Fruit fly (Drosophila melanogaster) whole organism, embryonic: Measurements from ENCODE around the gene Oseg2.

Experiments
- Abd-B ChIP-seq: fragments of 200-800 bp; sonication (Bioruptor generic); optimal IDR thresholded peaks from 2 replicates; lab custom pipeline; 2018; ENCODE audit warnings: missing biosample characterization, mild to moderate bottlenecking, missing genetic modification characterization, moderate library complexity
- BEAF-32 ChIP-seq: fragments of 200-800 bp; sonication (Bioruptor generic); optimal IDR thresholded peaks from 3 replicates; lab custom pipeline; 2017; ENCODE audit warnings: missing biosample characterization, missing genetic modification characterization, mild to moderate bottlenecking, moderate library complexity, missing genetic modification reagents
- Bgb ChIP-seq: fragments of 200-800 bp; sonication (Bioruptor generic); IDR thresholded peaks from 2 replicates; pipeline ENCODE4 v1.3.6; 2022; ENCODE audit warnings: missing biosample characterization, missing genetic modification characterization; ENCODE audit not compliant: partially characterized antibody
- CG11560 ChIP-seq: fragments of 200-800 bp; sonication (Bioruptor generic); IDR thresholded peaks from 3 replicates; pipeline ENCODE4 v1.3.6; 2022; ENCODE audit warnings: missing biosample characterization, missing genetic modification characterization
- CG12236 ChIP-seq: fragments of 200-800 bp; sonication (Bioruptor generic); optimal IDR thresholded peaks from 2 replicates; lab custom pipeline; 2016; ENCODE audit warnings: missing biosample characterization, missing genetic modification characterization
- CG13287 ChIP-seq: fragments of 200-800 bp; sonication (Bioruptor generic); IDR thresholded peaks from 2 replicates; pipeline ENCODE4 v1.3.6; 2022; ENCODE audit warnings: missing biosample characterization, missing genetic modification characterization; ENCODE audit not compliant: partially characterized antibody
- CG14667 ChIP-seq: fragments of 200-800 bp; sonication (Bioruptor generic); IDR thresholded peaks from 2 replicates; pipeline ENCODE4 v1.3.6; 2022; ENCODE audit warnings: missing biosample characterization, missing genetic modification characterization
- CG16813 ChIP-seq: fragments of 200-800 bp; sonication (Bioruptor generic); IDR thresholded peaks from 3 replicates; pipeline ENCODE4 v1.3.6; 2022; ENCODE audit warnings: missing biosample characterization, missing genetic modification characterization; ENCODE audit not compliant: partially characterized antibody
- CG17359 ChIP-seq: fragments of 200-800 bp; sonication (Bioruptor generic); optimal IDR thresholded peaks from 3 replicates; lab custom pipeline; 2018; ENCODE audit warnings: missing biosample characterization, mild to moderate bottlenecking, missing genetic modification characterization, moderate library complexity
- CG18619 ChIP-seq: fragments of 200-800 bp; sonication (Bioruptor generic); optimal IDR thresholded peaks from 3 replicates; lab custom pipeline; 2017; ENCODE audit warnings: missing biosample characterization, mild to moderate bottlenecking, missing genetic modification characterization
- CG18764 ChIP-seq: fragments of 200-800 bp; sonication (Bioruptor generic); optimal IDR thresholded peaks from 3 replicates; lab custom pipeline; 2016; ENCODE audit warnings: missing biosample characterization, missing genetic modification characterization
- CG2199 ChIP-seq: fragments of 200-800 bp; sonication (Bioruptor generic); IDR thresholded peaks from 3 replicates; pipeline ENCODE4 v1.3.6; 2022; ENCODE audit warnings: missing biosample characterization, missing genetic modification characterization
- CG2875 ChIP-seq: fragments of 200-800 bp; sonication (Bioruptor generic); optimal IDR thresholded peaks from 2 replicates; lab custom pipeline; 2017; ENCODE audit warnings: missing biosample characterization, mild to moderate bottlenecking, missing genetic modification characterization, missing genetic modification reagents
- CG31224 ChIP-seq: fragments of 200-800 bp; sonication (Bioruptor generic); IDR thresholded peaks from 2 replicates; pipeline ENCODE4 v1.3.6; 2022; ENCODE audit warnings: missing biosample characterization, missing genetic modification characterization
- CG33213 ChIP-seq: fragments of 200-800 bp; sonication (Bioruptor generic); optimal IDR thresholded peaks from 3 replicates; lab custom pipeline; 2016; ENCODE audit warnings: missing biosample characterization, missing genetic modification characterization
- CG3995 ChIP-seq: fragments of 200-800 bp; sonication (Bioruptor generic); optimal IDR thresholded peaks from 3 replicates; lab custom pipeline; 2016; ENCODE audit warnings: missing biosample characterization, missing genetic modification characterization
- CG42726 ChIP-seq: fragments of 200-800 bp; sonication (Bioruptor generic); IDR thresholded peaks from 2 replicates; pipeline ENCODE4 v1.3.6; 2022; ENCODE audit warnings: missing biosample characterization, missing genetic modification characterization; ENCODE audit not compliant: partially characterized antibody
- CG6272 ChIP-seq: fragments of 200-800 bp; sonication (Bioruptor generic); IDR thresholded peaks from 2 replicates; pipeline ENCODE4 v1.3.6; 2022; ENCODE audit warnings: missing biosample characterization, missing genetic modification characterization
- CG6791 ChIP-seq: fragments of 200-800 bp; sonication (Bioruptor generic); IDR thresholded peaks from 3 replicates; pipeline ENCODE4 v1.3.6; 2022; ENCODE audit warnings: missing biosample characterization, missing genetic modification characterization; ENCODE audit not compliant: partially characterized antibody
- CG7963 ChIP-seq: fragments of 200-800 bp; sonication (Bioruptor generic); IDR thresholded peaks from 3 replicates; pipeline ENCODE4 v1.3.6; 2022; ENCODE audit warnings: missing biosample characterization, missing genetic modification characterization; ENCODE audit not compliant: partially characterized antibody
- CG7987 ChIP-seq: fragments of 200-800 bp; sonication (Bioruptor generic); optimal IDR thresholded peaks from 2 replicates; lab custom pipeline; 2018; ENCODE audit warnings: missing biosample characterization, mild to moderate bottlenecking, missing genetic modification characterization, moderate library complexity
- CG8290 ChIP-seq, 3 experiments: fragments of 200-800 bp; sonication (Bioruptor generic); optimal IDR thresholded peaks; 2 replicates each; lab custom pipeline; 2016 to 2019; ENCODE audit warnings: missing biosample characterization in 3 of 3, missing genetic modification characterization in 3 of 3, mild to moderate bottlenecking in 2 of 3, moderate library complexity in 1 of 3
- CG8478 ChIP-seq: fragments of >200 bp; optimal IDR thresholded peaks from 2 replicates; lab custom pipeline; 2018
- CG8944 ChIP-seq: fragments of 200-800 bp; sonication (Bioruptor generic); optimal IDR thresholded peaks from 3 replicates; lab custom pipeline; 2016; ENCODE audit warnings: missing biosample characterization, missing genetic modification characterization
- CG9797 ChIP-seq: fragments of 200-800 bp; sonication (Bioruptor generic); optimal IDR thresholded peaks from 3 replicates; lab custom pipeline; 2018; ENCODE audit warnings: missing biosample characterization, mild to moderate bottlenecking, missing genetic modification characterization
- CoRest ChIP-seq: fragments of 200-800 bp; sonication (Bioruptor generic); optimal IDR thresholded peaks from 3 replicates; lab custom pipeline; 2018; ENCODE audit warnings: missing biosample characterization, mild to moderate bottlenecking, missing genetic modification characterization, moderate library complexity
- Dp ChIP-seq: fragments of 200-800 bp; sonication (Bioruptor generic); optimal IDR thresholded peaks from 2 replicates; lab custom pipeline; 2018; ENCODE audit warnings: missing biosample characterization, mild to moderate bottlenecking, missing genetic modification characterization, moderate library complexity
- E2f2 ChIP-seq: fragments of 200-800 bp; sonication (Bioruptor generic); IDR thresholded peaks from 2 replicates; pipeline ENCODE4 v1.3.6; 2022; ENCODE audit warnings: missing biosample characterization, missing genetic modification characterization
- ERR ChIP-seq: fragments of 200-800 bp; sonication (Bioruptor generic); optimal IDR thresholded peaks from 2 replicates; lab custom pipeline; 2016; ENCODE audit warnings: missing biosample characterization, missing genetic modification characterization
- Hr39 ChIP-seq: fragments of >200 bp; optimal IDR thresholded peaks from 2 replicates; lab custom pipeline; 2017
- Hr78 ChIP-seq, 2 experiments: fragments of 200-800 bp in 1 of 2; fragments of >200 bp in 1 of 2; sonication (Bioruptor generic) in 1 of 2; optimal IDR thresholded peaks; 2 replicates each; lab custom pipeline; 2017 to 2019; ENCODE audit warnings: missing biosample characterization in 2 of 2, missing genetic modification characterization in 2 of 2, mild to moderate bottlenecking in 1 of 2, moderate library complexity in 1 of 2
- MESR4 ChIP-seq: fragments of 200-800 bp; sonication (Bioruptor generic); optimal IDR thresholded peaks from 2 replicates; lab custom pipeline; 2018; ENCODE audit warnings: missing biosample characterization, mild to moderate bottlenecking, missing genetic modification characterization, moderate library complexity
- Myb ChIP-seq: fragments of 200-800 bp; sonication (Bioruptor generic); optimal IDR thresholded peaks from 2 replicates; lab custom pipeline; 2016; ENCODE audit warnings: missing biosample characterization, missing genetic modification characterization
- Opbp ChIP-seq: fragments of 200-800 bp; sonication (Bioruptor generic); IDR thresholded peaks from 3 replicates; pipeline ENCODE4 v1.3.6; 2022; ENCODE audit warnings: missing biosample characterization, missing genetic modification characterization; ENCODE audit not compliant: partially characterized antibody
- Optix ChIP-seq: fragments of 200-800 bp; sonication (Bioruptor generic); IDR thresholded peaks from 3 replicates; pipeline ENCODE4 v1.3.6; 2022; ENCODE audit warnings: missing biosample characterization, missing genetic modification characterization
- Ptx1 ChIP-seq: fragments of 200-800 bp; sonication (Bioruptor generic); IDR thresholded peaks from 2 replicates; pipeline ENCODE4 v1.3.6; 2022; ENCODE audit warnings: missing biosample characterization, missing genetic modification characterization
- Rfx ChIP-seq: fragments of 200-800 bp; sonication (Bioruptor generic); IDR thresholded peaks from 2 replicates; pipeline ENCODE4 v1.3.6; 2022; ENCODE audit warnings: missing biosample characterization, missing genetic modification characterization
- Sry-δ ChIP-seq: fragments of 200-800 bp; sonication (Bioruptor generic); optimal IDR thresholded peaks from 2 replicates; lab custom pipeline; 2016; ENCODE audit warnings: missing biosample characterization, missing genetic modification characterization
- eve ChIP-seq, 2 experiments: fragments of >200 bp; optimal IDR thresholded peaks; 2 replicates each; lab custom pipeline; 2017; ENCODE audit warnings: missing biosample characterization in 2 of 2, missing genetic modification characterization in 2 of 2
- gfzf ChIP-seq: fragments of 200-800 bp; sonication (Bioruptor generic); optimal IDR thresholded peaks from 2 replicates; lab custom pipeline; 2016; ENCODE audit warnings: missing biosample characterization, mild to moderate bottlenecking, missing genetic modification characterization, moderate library complexity
- kni ChIP-seq: fragments of 200-800 bp; sonication (Bioruptor generic); optimal IDR thresholded peaks from 3 replicates; lab custom pipeline; 2017; ENCODE audit warnings: mild to moderate bottlenecking, missing biosample characterization, missing genetic modification reagents, missing genetic modification characterization
- mirr ChIP-seq: fragments of 200-800 bp; sonication (Bioruptor generic); optimal IDR thresholded peaks from 3 replicates; lab custom pipeline; 2018; ENCODE audit warnings: missing biosample characterization, mild to moderate bottlenecking, missing genetic modification characterization
- sens ChIP-seq: fragments of 200-800 bp; sonication (Bioruptor generic); peaks from one replicate; lab custom pipeline; 2016; ENCODE audit warnings: missing biosample characterization, missing genetic modification characterization
- sna ChIP-seq: fragments of 200-800 bp; sonication (Bioruptor generic); IDR thresholded peaks from 2 replicates; pipeline ENCODE4 v1.3.6; 2022; ENCODE audit warnings: missing biosample characterization, missing genetic modification characterization; ENCODE audit not compliant: partially characterized antibody
- unc-4 ChIP-seq: fragments of 200-800 bp; sonication (Bioruptor generic); IDR thresholded peaks from 2 replicates; pipeline ENCODE4 v1.3.6; 2022; ENCODE audit warnings: missing biosample characterization, missing genetic modification characterization; ENCODE audit not compliant: partially characterized antibody
- vnd ChIP-seq: fragments of 200-800 bp; sonication (Bioruptor generic); IDR thresholded peaks from 3 replicates; pipeline ENCODE4 v1.3.6; 2022; ENCODE audit warnings: missing biosample characterization, missing genetic modification characterization; ENCODE audit not compliant: partially characterized antibody
- z ChIP-seq: fragments of 200-800 bp; sonication (Bioruptor generic); IDR thresholded peaks from 3 replicates; pipeline ENCODE4 v1.3.6; 2022; ENCODE audit warnings: missing biosample characterization, missing genetic modification characterization
- zen2 ChIP-seq: fragments of 200-800 bp; sonication (Bioruptor generic); IDR thresholded peaks from 3 replicates; pipeline ENCODE4 v1.3.6; 2022; ENCODE audit warnings: missing biosample characterization, missing genetic modification characterization; ENCODE audit not compliant: partially characterized antibody

Oseg2 gene

DNA sequence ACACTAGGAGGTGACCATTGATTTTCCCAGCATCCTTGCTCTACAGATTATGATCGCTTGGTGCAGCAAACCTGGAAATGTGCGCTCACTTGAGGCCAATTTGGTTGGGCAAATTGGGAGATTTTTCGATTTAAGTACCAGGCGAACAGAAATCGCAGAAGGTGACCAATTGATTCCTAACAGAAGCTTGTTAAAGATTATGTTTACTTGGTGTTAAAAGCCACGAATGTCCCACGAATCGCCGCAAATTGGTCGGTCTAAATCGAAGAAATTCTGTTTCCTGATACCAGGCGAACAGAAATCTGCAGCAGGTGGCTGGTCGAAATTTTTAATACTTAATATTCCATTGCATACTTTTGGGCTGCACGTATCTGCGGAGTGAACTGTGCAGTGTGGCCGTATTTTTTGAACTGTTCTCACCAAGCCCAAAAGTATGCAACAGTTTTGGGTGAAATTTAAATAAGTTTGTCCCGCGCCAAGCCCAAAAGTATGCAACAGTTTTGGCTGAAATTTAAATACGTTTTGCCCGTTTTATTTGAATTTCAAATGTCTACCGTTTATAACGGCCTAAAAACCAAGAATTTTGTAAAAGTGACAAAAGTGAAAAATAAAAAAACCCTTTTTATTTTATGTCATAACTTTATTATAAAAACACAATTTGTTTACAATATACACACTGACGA lies 14.5 kb downstream of the Oseg2 start, which contains the start of gene CG32301 (continued):
- TF ChIP-seq z (GFP tag; lab: Robert Waterston, UW) (no peak), E2f2 (GFP tag; lab: Robert Waterston, UW) (peak; percentile 63), CG6791 (peak; percentile 83), CG2875 (GFP tag; lab: Kevin White, UChicago) (no peak), CG14667 (GFP tag; lab: Robert Waterston, UW) (no peak), ERR (GFP tag; lab: Kevin White, UChicago) (no peak), Myb (GFP tag; lab: Kevin White, UChicago) (peak; percentile 97), Dp (GFP tag; lab: Kevin White, UChicago) (peak; percentile 45), CG17359 (tag; lab: Kevin White, UChicago) (no peak), CoRest (tag; lab: Kevin White, UChicago) (peak; percentile 27), sens (peak; percentile 75), CG42726 (GFP tag; lab: Robert Waterston, UW) (0 out of 2 replicates have a peak, but pooled peaks have one; percentile 24), mirr (peak; percentile 29), CG9797 (GFP tag; lab: Kevin White, UChicago) (peak; percentile 67), CG31224 (peak; percentile 99), CG13287 (GFP tag; lab: Robert Waterston, UW) (peak; percentile 66), Bgb (GFP tag; lab: Robert Waterston, UW) (peak; percentile 42; the same call in 1 of the 2 replicates), gfzf (GFP tag; lab: Kevin White, UChicago) (peak; percentile 42), CG2199 (0 out of 3 replicates have a peak, but pooled peaks have one; percentile 17), Hr78 (GFP tag; optimal IDR thresholded peaks at IDR 0.05; lab: Kevin White, UChicago) (peak in 1 of 2 experiments; percentile 41), kni (peak; percentile 80), CG18764 (GFP tag; lab: Kevin White, UChicago) (no peak), Sry-δ (GFP tag; lab: Kevin White, UChicago) (no peak), CG8478 (lab: Kevin White, UChicago) (no peak), unc-4 (0 out of 2 replicates have a peak, but pooled peaks have one; percentile 32), CG16813 (0 out of 3 replicates have a peak, but pooled peaks have one; percentile 18), eve (GFP tag; optimal IDR thresholded peaks at IDR 0.05; lab: Kevin White, UChicago) (no peak), Hr39 (no peak), Optix (GFP tag; lab: Robert Waterston, UW) (no peak), CG33213 (GFP tag; lab: Kevin White, UChicago) (peak; percentile 88), Abd-B (GFP tag; lab: Kevin White, UChicago) (no peak), CG3995 (GFP tag; lab: Kevin White, UChicago) (no peak), CG11560 (tag; lab: Robert Waterston, UW) (no peak), Rfx (GFP tag; lab: Robert Waterston, UW) (no peak), sna (GFP tag; lab: Robert Waterston, UW) (peak; percentile 64), CG8290 (GFP tag; optimal IDR thresholded peaks at IDR 0.05; lab: Kevin White, UChicago) (peak; percentile 98), CG8290 (tag; optimal IDR thresholded peaks at IDR 0.05; lab: Kevin White, UChicago) (peak; percentile 95 to 96), CG12236 (GFP tag; lab: Kevin White, UChicago) (no peak), vnd (GFP tag; lab: Robert Waterston, UW) (peak; percentile 27; the same call in 1 of the 3 replicates), zen2 (GFP tag; lab: Robert Waterston, UW) (peak; percentile 70), Ptx1 (GFP tag; lab: Robert Waterston, UW) (no peak), CG7987 (no peak), CG8944 (no peak), CG18619 (GFP tag; lab: Kevin White, UChicago) (no peak), CG7963 (GFP tag; lab: Robert Waterston, UW) (0 out of 3 replicates have a peak, but pooled peaks have one; percentile 25), Opbp (peak; percentile 71; the same call in 2 of the 3 replicates), CG6272 (GFP tag; lab: Robert Waterston, UW) (no peak), BEAF-32 (GFP tag; lab: Kevin White, UChicago) (no peak), MESR4 (no peak)
